Worm (Caenorhabditis elegans) whole organism, L4 larva: Measurements from ENCODE around the gene nstp-4.

Source experiments
- R02D3.7 ChIP-seq: fragments of 150-350 bp; sonication (generic microtip); optimal IDR thresholded peaks from 3 replicates; lab custom pipeline; 2014; ENCODE audit warnings: missing biosample characterization, missing genetic modification characterization
- dpl-1 ChIP-seq: fragments of 150-350 bp; optimal IDR thresholded peaks from 2 replicates; lab custom pipeline; 2014; ENCODE audit warnings: missing biosample characterization, missing genetic modification reagents, missing genetic modification characterization
- fkh-10 ChIP-seq: fragments of 150-350 bp; optimal IDR thresholded peaks from 2 replicates; lab custom pipeline; 2014; ENCODE audit warnings: missing biosample characterization, missing genetic modification reagents, missing genetic modification characterization
- lin-39 ChIP-seq: fragments of 150-350 bp; optimal IDR thresholded peaks from 2 replicates; lab custom pipeline; 2014; ENCODE audit warnings: missing biosample characterization, missing genetic modification reagents, missing genetic modification characterization
- mdl-1 ChIP-seq, 2 experiments: fragments of 150-350 bp in 1 of 2; sonication (generic microtip) in 1 of 2; optimal IDR thresholded peaks; 2 replicates each; lab custom pipeline; 2014 to 2017; ENCODE audit warnings: missing biosample characterization in 2 of 2, missing genetic modification characterization in 2 of 2
- snpc-4 ChIP-seq: fragments of 150-350 bp; optimal IDR thresholded peaks from 2 replicates; lab custom pipeline; 2014; ENCODE audit warnings: missing biosample characterization, missing genetic modification characterization
- unc-39 ChIP-seq: sonication (generic microtip); optimal IDR thresholded peaks from 2 replicates; lab custom pipeline; 2017; ENCODE audit warnings: missing biosample characterization, missing genetic modification characterization
- ztf-11 ChIP-seq: fragments of 150-350 bp; optimal IDR thresholded peaks from 2 replicates; lab custom pipeline; 2014; ENCODE audit warnings: missing biosample characterization, missing genetic modification characterization

ce11 chrII:378351-378750 is 10.3 kb upstream of the nstp-4 start, which contains the start of gene C03H5.9:
- TF ChIP-seq R02D3.7 (tag; lab: Kevin White, UChicago) (no peak), fkh-10 (GFP tag; lab: Kevin White, UChicago) (no peak), dpl-1 (GFP tag; lab: Kevin White, UChicago) (no peak), unc-39 (tag; lab: Kevin White, UChicago) (no peak), ztf-11 (tag; lab: Kevin White, UChicago) (no peak), lin-39 (tag; lab: Kevin White, UChicago) (no peak), mdl-1 (tag; optimal IDR thresholded peaks at IDR 0.05; lab: Kevin White, UChicago) (no peak), snpc-4 (no peak)
